Fruit fly (Drosophila melanogaster): ENCODE measurements around the gene AnxB10.

AnxB10 gene

dm6 chrX:20173464-20173995, at the start of gene AnxB10 (continued):
- TF ChIP-seq gcm2 (GFP tag; optimal IDR thresholded peaks at IDR 0.05) (no peak), ttk (GFP tag; IDR thresholded peaks at IDR 0.05) (peak; percentile 59), Lim3 (GFP tag; IDR thresholded peaks at IDR 0.05) (no peak), Mad (GFP tag; optimal IDR thresholded peaks at IDR 0.05) (peak; percentile 33), Ravus (GFP tag; IDR thresholded peaks at IDR 0.05) (peak; percentile 28), Atf3 (GFP tag; optimal IDR thresholded peaks at IDR 0.05) (peak; percentile 2), Sry-β (GFP tag; optimal IDR thresholded peaks at IDR 0.05) (no peak), CG14667 (GFP tag; IDR thresholded peaks at IDR 0.05) (0 out of 2 replicates have a peak, but pooled peaks have one; percentile 17), D19A (tag; optimal IDR thresholded peaks at IDR 0.05) (peak; percentile 56), sisA (GFP tag; IDR thresholded peaks at IDR 0.05) (peak; percentile 43; the same call in 1 of the 2 replicates), CG11085 (GFP tag; IDR thresholded peaks at IDR 0.05) (no peak), pum (GFP tag; optimal IDR thresholded peaks at IDR 0.05) (peak; percentile 27), CG12391 (tag; optimal IDR thresholded peaks at IDR 0.05) (peak; percentile 46), CoRest (tag; optimal IDR thresholded peaks at IDR 0.05) (peak; percentile 61), CG11560 (tag; IDR thresholded peaks at IDR 0.05) (0 out of 3 replicates have a peak, but pooled peaks have one; percentile 7), ewg (GFP tag; optimal IDR thresholded peaks at IDR 0.05) (peak; percentile 31), ac (GFP tag; optimal IDR thresholded peaks at IDR 0.05) (no peak), CG12236 (GFP tag; optimal IDR thresholded peaks at IDR 0.05) (no peak), CG17802 (tag; optimal IDR thresholded peaks at IDR 0.05) (no peak), sd (tag; optimal IDR thresholded peaks at IDR 0.05) (no peak), yki (optimal IDR thresholded peaks at IDR 0.05) (no peak), nau (GFP tag; optimal IDR thresholded peaks at IDR 0.05) (no peak), Spps (tag; optimal IDR thresholded peaks at IDR 0.05) (no peak), rib (GFP tag; IDR thresholded peaks at IDR 0.05) (no peak), tin (GFP tag; optimal IDR thresholded peaks at IDR 0.05) (peak; percentile 54), CG13894 (tag; optimal IDR thresholded peaks at IDR 0.05) (peak; percentile 6), CG31388 (GFP tag; optimal IDR thresholded peaks at IDR 0.05) (no peak), CG1647 (GFP tag; optimal IDR thresholded peaks at IDR 0.05) (peak; percentile 11), slp2 (GFP tag; optimal IDR thresholded peaks at IDR 0.05) (peak; percentile 58), Trl (optimal IDR thresholded peaks at IDR 0.05) (no peak), Trl (GFP tag; optimal IDR thresholded peaks at IDR 0.05) (peak; percentile 36), Atf-2 (GFP tag; optimal IDR thresholded peaks at IDR 0.05) (peak; percentile 5), bcd (GFP tag; optimal IDR thresholded peaks at IDR 0.05) (peak; percentile 75), ssp (GFP tag; IDR thresholded peaks at IDR 0.05) (peak; percentile 53), CG11247 (GFP tag; IDR thresholded peaks at IDR 0.05) (no peak), ab (GFP tag; optimal IDR thresholded peaks at IDR 0.05) (no peak), pita (GFP tag; optimal IDR thresholded peaks at IDR 0.05) (no peak), ro (GFP tag; IDR thresholded peaks at IDR 0.05) (no peak), CG13424 (tag; optimal IDR thresholded peaks at IDR 0.05) (peak; percentile 72), Gug (GFP tag; IDR thresholded peaks at IDR 0.05) (0 out of 4 replicates have a peak, but pooled peaks have one; percentile 20), MBD-R2 (GFP tag; IDR thresholded peaks at IDR 0.05) (peak; percentile 21; the same call in 1 of the 2 replicates), ranshi (GFP tag; IDR thresholded peaks at IDR 0.05) (peak; percentile 34; the same call in 1 of the 2 replicates), Fer1 (GFP tag; optimal IDR thresholded peaks at IDR 0.05) (peak; percentile 76), CG17912 (GFP tag; optimal IDR thresholded peaks at IDR 0.05) (no peak), Ets97D (GFP tag; optimal IDR thresholded peaks at IDR 0.05) (peak; percentile 16), sna (GFP tag; IDR thresholded peaks at IDR 0.05; ENCODE audit: partially characterized antibody) (no peak), Fer2 (tag; optimal IDR thresholded peaks at IDR 0.05) (peak; percentile 6), CG6254 (GFP tag; optimal IDR thresholded peaks at IDR 0.05) (peak; percentile 32), CG33557 (GFP tag; optimal IDR thresholded peaks at IDR 0.05) (no peak), CG11695 (GFP tag; IDR thresholded peaks at IDR 0.05) (peak; percentile 59; the same call in 1 of the 3 replicates), CG3838 (GFP tag; optimal IDR thresholded peaks at IDR 0.05) (no peak), Ets65A (GFP tag) (peak; percentile 90)

Measured in whole organism, embryonic.